Worm (Caenorhabditis elegans) whole organism, late embryonic: ENCODE measurements around the gene dgk-5.

Source experiments
- C38D4.7 ChIP-seq: fragments of 200-800 bp; sonication (Bioruptor generic); optimal IDR thresholded peaks from 2 replicates; lab custom pipeline; 2018; ENCODE audit warnings: mild to moderate bottlenecking, missing genetic modification characterization, moderate library complexity, missing compliant biosample characterization
- K02D7.2 ChIP-seq: sonication (generic microtip); optimal IDR thresholded peaks from 2 replicates; lab custom pipeline; 2017; ENCODE audit warnings: mild to moderate bottlenecking, missing genetic modification characterization, missing compliant biosample characterization
- T23F11.4 ChIP-seq: fragments of 200-800 bp; sonication (Bioruptor generic); optimal IDR thresholded peaks from 2 replicates; lab custom pipeline; 2018; ENCODE audit warnings: mild to moderate bottlenecking, missing genetic modification characterization, missing compliant biosample characterization
- Y22D7AL.16 ChIP-seq: sonication (generic microtip); optimal IDR thresholded peaks from 2 replicates; lab custom pipeline; 2016; ENCODE audit warnings: missing genetic modification characterization, missing compliant biosample characterization
- ahr-1 ChIP-seq: sonication (generic microtip); optimal IDR thresholded peaks from 2 replicates; lab custom pipeline; 2016; ENCODE audit warnings: missing genetic modification characterization, missing compliant biosample characterization
- ama-1 ChIP-seq: fragments of 150-350 bp; optimal IDR thresholded peaks from 2 replicates; lab custom pipeline; 2014
- ceh-18 ChIP-seq: sonication (generic microtip); optimal IDR thresholded peaks from 2 replicates; lab custom pipeline; 2016; ENCODE audit warnings: missing genetic modification characterization, missing compliant biosample characterization
- ceh-2 ChIP-seq: sonication (generic microtip); optimal IDR thresholded peaks from 2 replicates; lab custom pipeline; 2016; ENCODE audit warnings: missing genotype, missing genetic modification characterization, missing compliant biosample characterization
- ceh-22 ChIP-seq: sonication (generic microtip); optimal IDR thresholded peaks from 2 replicates; lab custom pipeline; 2017; ENCODE audit warnings: missing biosample characterization, missing genetic modification characterization
- ceh-34 ChIP-seq: sonication (generic microtip); optimal IDR thresholded peaks from 2 replicates; lab custom pipeline; 2016; ENCODE audit warnings: mild to moderate bottlenecking, missing genetic modification characterization, missing compliant biosample characterization
- ceh-48 ChIP-seq: sonication (generic microtip); optimal IDR thresholded peaks from 2 replicates; lab custom pipeline; 2016; ENCODE audit warnings: missing genetic modification characterization, inconsistent platforms, missing compliant biosample characterization
- ceh-6 ChIP-seq: fragments of 200-800 bp; sonication (Bioruptor generic); optimal IDR thresholded peaks from 2 replicates; lab custom pipeline; 2018; ENCODE audit warnings: mild to moderate bottlenecking, missing genetic modification characterization, missing compliant biosample characterization
- che-1 ChIP-seq: sonication (generic microtip); optimal IDR thresholded peaks from 2 replicates; lab custom pipeline; 2016; ENCODE audit warnings: mild to moderate bottlenecking, missing genetic modification characterization, missing compliant biosample characterization
- dve-1 ChIP-seq: sonication (generic microtip); optimal IDR thresholded peaks from 2 replicates; lab custom pipeline; 2017; ENCODE audit warnings: antibody characterized with exemption, mild to moderate bottlenecking, missing genetic modification characterization, missing compliant biosample characterization
- elt-4 ChIP-seq: sonication (generic microtip); optimal IDR thresholded peaks from 2 replicates; lab custom pipeline; 2016; ENCODE audit warnings: missing genetic modification characterization, missing compliant biosample characterization
- eyg-1 ChIP-seq: sonication (generic microtip); optimal IDR thresholded peaks from 2 replicates; lab custom pipeline; 2016; ENCODE audit warnings: missing genotype, missing genetic modification characterization, missing compliant biosample characterization
- fax-1 ChIP-seq: sonication (generic microtip); optimal IDR thresholded peaks from 2 replicates; lab custom pipeline; 2016; ENCODE audit warnings: missing genotype, missing genetic modification characterization, missing compliant biosample characterization
- fkh-6 ChIP-seq: sonication (generic microtip); optimal IDR thresholded peaks from 2 replicates; lab custom pipeline; 2016; ENCODE audit warnings: missing genetic modification characterization, missing compliant biosample characterization
- hlh-6 ChIP-seq: sonication (generic microtip); optimal IDR thresholded peaks from 2 replicates; lab custom pipeline; 2016; ENCODE audit warnings: missing genotype, missing genetic modification characterization, missing compliant biosample characterization
- lin-11 ChIP-seq: fragments of 200-800 bp; sonication (Bioruptor generic); optimal IDR thresholded peaks from 2 replicates; lab custom pipeline; 2018; ENCODE audit warnings: mild to moderate bottlenecking, missing genetic modification characterization, missing compliant biosample characterization
- madf-2 ChIP-seq: sonication (generic microtip); optimal IDR thresholded peaks from 2 replicates; lab custom pipeline; 2017; ENCODE audit warnings: missing genetic modification characterization, missing compliant biosample characterization
- nfya-1 ChIP-seq: sonication (generic microtip); optimal IDR thresholded peaks from 2 replicates; lab custom pipeline; 2017; ENCODE audit warnings: missing genetic modification characterization, mild to moderate bottlenecking, missing compliant biosample characterization, antibody characterized with exemption, moderate library complexity
- nhr-11 ChIP-seq: fragments of 150-350 bp; optimal IDR thresholded peaks from 2 replicates; lab custom pipeline; 2014; ENCODE audit warnings: missing biosample characterization, missing genetic modification characterization
- npax-4 ChIP-seq: sonication (generic microtip); optimal IDR thresholded peaks from 2 replicates; lab custom pipeline; 2016; ENCODE audit warnings: missing genetic modification characterization, missing compliant biosample characterization
- odd-2 ChIP-seq: sonication (generic microtip); optimal IDR thresholded peaks from 2 replicates; lab custom pipeline; 2017; ENCODE audit warnings: antibody characterized with exemption, mild to moderate bottlenecking, missing genetic modification characterization, missing compliant biosample characterization
- pat-9 ChIP-seq: fragments of 200-800 bp; sonication (Bioruptor generic); optimal IDR thresholded peaks from 2 replicates; lab custom pipeline; 2018; ENCODE audit warnings: mild to moderate bottlenecking, missing genetic modification characterization, moderate library complexity, missing compliant biosample characterization
- pha-2 ChIP-seq: sonication (generic microtip); optimal IDR thresholded peaks from 2 replicates; lab custom pipeline; 2017; ENCODE audit warnings: mild to moderate bottlenecking, missing genetic modification characterization, missing compliant biosample characterization
- sdc-2 ChIP-seq: sonication (generic microtip); optimal IDR thresholded peaks from 2 replicates; lab custom pipeline; 2016; ENCODE audit warnings: missing genotype, missing genetic modification characterization, missing compliant biosample characterization
- sox-2 ChIP-seq: fragments of 200-800 bp; sonication (Bioruptor generic); IDR thresholded peaks from 2 replicates; pipeline ENCODE4 v1.3.6; 2022; ENCODE audit warnings: missing genetic modification reagents, missing genetic modification characterization, missing compliant biosample characterization
- tbx-2 ChIP-seq: sonication (generic microtip); optimal IDR thresholded peaks from 2 replicates; lab custom pipeline; 2016; ENCODE audit warnings: missing genetic modification characterization, missing compliant biosample characterization
- tbx-7 ChIP-seq: sonication (generic microtip); optimal IDR thresholded peaks from 2 replicates; lab custom pipeline; 2016; ENCODE audit warnings: missing genotype, missing genetic modification characterization, missing compliant biosample characterization
- ttx-3 ChIP-seq: sonication (generic microtip); optimal IDR thresholded peaks from 2 replicates; lab custom pipeline; 2016; ENCODE audit warnings: missing genetic modification reagents, missing genetic modification characterization, missing compliant biosample characterization
- unc-3 ChIP-seq, 2 experiments: fragments of 200-800 bp in 1 of 2; sonication (Bioruptor generic) in 1 of 2; sonication (generic microtip) in 1 of 2; conservative IDR thresholded peaks in 1 of 2; optimal IDR thresholded peaks in 1 of 2; 2 replicates each; pipeline versions ENCODE4 v1.3.6 to Lab custom; 2016 to 2022; ENCODE audit warnings: missing compliant biosample characterization in 2 of 2, missing genetic modification characterization in 2 of 2, missing genetic modification reagents in 1 of 2
- unc-42 ChIP-seq: sonication (generic microtip); optimal IDR thresholded peaks from 2 replicates; lab custom pipeline; 2016; ENCODE audit warnings: missing genotype, missing genetic modification characterization, missing compliant biosample characterization
- unc-55 ChIP-seq: sonication (generic microtip); optimal IDR thresholded peaks from 2 replicates; lab custom pipeline; 2017; ENCODE audit warnings: missing biosample characterization, missing genetic modification reagents, missing genetic modification characterization
- unc-86 ChIP-seq: sonication (generic microtip); optimal IDR thresholded peaks from 2 replicates; lab custom pipeline; 2016; ENCODE audit warnings: missing genetic modification characterization, missing compliant biosample characterization
- ztf-16 ChIP-seq: sonication (generic microtip); optimal IDR thresholded peaks from 2 replicates; lab custom pipeline; 2017; ENCODE audit warnings: missing genetic modification characterization, missing compliant biosample characterization

Gene dgk-5

ce11 chrII:6470985-6471384 is at the start of gene dgk-5:
TSS of gene dgk-5 (minus strand) at chrII:6471085.
- no peak for TF ChIP-seq npax-4
- TF ChIP-seq ceh-48 (tag; lab: Kevin White, UChicago) = no peak
- TF ChIP-seq sdc-2 (tag; lab: Kevin White, UChicago) = no peak
- no peak for TF ChIP-seq sox-2
- TF ChIP-seq nhr-11 = no peak
- no peak for TF ChIP-seq ceh-18 (tag; lab: Kevin White, UChicago)
- no peak for TF ChIP-seq ceh-2
- no peak for TF ChIP-seq T23F11.4
- TF ChIP-seq pat-9 (tag; lab: Kevin White, UChicago) = no peak
- no peak for TF ChIP-seq ceh-6

ce11 chrII:6520103-6520502 is 49.2 kb upstream of the dgk-5 start:
- TF ChIP-seq odd-2 (no peak), ceh-22 (tag; lab: Kevin White, UChicago) (no peak), ceh-34 (tag; lab: Kevin White, UChicago) (no peak), eyg-1 (tag; lab: Kevin White, UChicago) (no peak), ceh-2 (no peak), lin-11 (no peak), unc-3 (GFP tag; conservative IDR thresholded peaks at IDR 0.05; lab: Robert Waterston, UW) (no peak), unc-3 (tag; optimal IDR thresholded peaks at IDR 0.05; lab: Kevin White, UChicago) (no peak)
- TF ChIP-seq, all 69 proteins: peak for 0

- TF ChIP-seq sox-2 (no peak), hlh-6 (no peak), lin-11 (no peak), madf-2 (no peak), pha-2 (tag; lab: Kevin White, UChicago) (no peak), tbx-2 (no peak), fax-1 (tag; lab: Kevin White, UChicago) (no peak), ahr-1 (tag; lab: Kevin White, UChicago) (no peak), ttx-3 (no peak), unc-55 (GFP tag; lab: Kevin White, UChicago) (no peak), ama-1 (lab: Kevin White, UChicago) (no peak), unc-86 (tag; lab: Kevin White, UChicago) (no peak), ceh-34 (tag; lab: Kevin White, UChicago) (no peak), unc-3 (GFP tag; conservative IDR thresholded peaks at IDR 0.05; lab: Robert Waterston, UW) (no peak), unc-3 (tag; optimal IDR thresholded peaks at IDR 0.05; lab: Kevin White, UChicago) (no peak), tbx-7 (tag; lab: Kevin White, UChicago) (no peak), C38D4.7 (GFP tag; lab: Kevin White, UChicago) (no peak), ceh-48 (tag; lab: Kevin White, UChicago) (no peak), Y22D7AL.16 (no peak)
These were observed 48.8 kb upstream of the dgk-5 start for ce11 chrII:6519703-6520102.

ce11 chrII:6516276-6516675 is 45.4 kb upstream of the dgk-5 start, which contains the start of gene C56E6.7:
TSS of gene C56E6.7 (plus strand) at chrII:6516576.
- TF ChIP-seq unc-86 (tag; lab: Kevin White, UChicago) = no peak
- no peak for TF ChIP-seq dve-1 (tag; lab: Kevin White, UChicago)
- TF ChIP-seq fkh-6 = no peak
- TF ChIP-seq C38D4.7 (GFP tag; lab: Kevin White, UChicago) = no peak
- no peak for TF ChIP-seq elt-4 (tag; lab: Kevin White, UChicago)
- no peak for TF ChIP-seq ztf-16
- TF ChIP-seq K02D7.2 = no peak
- TF ChIP-seq, all 69 proteins: peak for 0

ce11 chrII:6513911-6514310 is 43.0 kb upstream of the dgk-5 start, which contains the start of gene R05G9R.1:
TSS of gene R05G9R.1 (minus strand) at chrII:6514011.
- TF ChIP-seq nfya-1 = no peak
- no peak for TF ChIP-seq pat-9 (tag; lab: Kevin White, UChicago)
- no peak for TF ChIP-seq unc-3 (GFP tag; conservative IDR thresholded peaks at IDR 0.05; lab: Robert Waterston, UW)
- no peak for TF ChIP-seq unc-3 (tag; optimal IDR thresholded peaks at IDR 0.05; lab: Kevin White, UChicago)
- TF ChIP-seq unc-55 (GFP tag; lab: Kevin White, UChicago) = no peak
- TF ChIP-seq unc-42 = no peak
- no peak for TF ChIP-seq che-1
- no peak for TF ChIP-seq ceh-34 (tag; lab: Kevin White, UChicago)
